Worm (Caenorhabditis elegans) whole organism, L4 larva: Measurements from ENCODE around the gene ttr-43.

Source experiments
- F44E2.7 ChIP-seq: fragments of 200-800 bp; sonication (Bioruptor generic); IDR thresholded peaks from 2 replicates; pipeline ENCODE4 v2.1.2; 2022; ENCODE audit warnings: missing genetic modification characterization, missing compliant biosample characterization
- aha-1 ChIP-seq: fragments of 150-350 bp; peaks from one replicate; lab custom pipeline; 2014; ENCODE audit warnings: missing biosample characterization, missing genetic modification characterization
- ama-1 ChIP-seq: fragments of 150-350 bp; optimal IDR thresholded peaks from 2 replicates; lab custom pipeline; 2014; ENCODE audit warnings: inconsistent platforms, mixed read lengths
- arid-1 ChIP-seq: fragments of 200-800 bp; sonication (Bioruptor generic); conservative IDR thresholded peaks from 2 replicates; pipeline ENCODE4 v1.3.6; 2022; ENCODE audit warnings: missing genetic modification reagents, missing genetic modification characterization, missing compliant biosample characterization
- attf-4 ChIP-seq: sonication (generic microtip); optimal IDR thresholded peaks from 3 replicates; lab custom pipeline; 2017; ENCODE audit warnings: missing biosample characterization, missing genetic modification characterization
- ceh-20 ChIP-seq: fragments of 200-800 bp; sonication (Bioruptor generic); IDR thresholded peaks from 2 replicates; pipeline ENCODE4 v1.3.6; 2022; ENCODE audit warnings: missing genetic modification reagents, missing genetic modification characterization, missing compliant biosample characterization
- ceh-32 ChIP-seq: sonication (generic microtip); optimal IDR thresholded peaks from 2 replicates; lab custom pipeline; 2016; ENCODE audit warnings: mild to moderate bottlenecking, missing genetic modification characterization, missing compliant biosample characterization; ENCODE audit not compliant: poor library complexity
- ceh-62 ChIP-seq: sonication (generic microtip); optimal IDR thresholded peaks from 2 replicates; lab custom pipeline; 2017; ENCODE audit warnings: missing biosample characterization, missing genetic modification characterization
- cey-2 ChIP-seq: sonication (generic microtip); optimal IDR thresholded peaks from 3 replicates; lab custom pipeline; 2017; ENCODE audit warnings: missing genetic modification characterization, mild to moderate bottlenecking, missing compliant biosample characterization, antibody characterized with exemption, borderline replicate concordance; ENCODE audit not compliant: insufficient read depth
- dmd-6 ChIP-seq: fragments of 200-800 bp; sonication (Bioruptor generic); IDR thresholded peaks from 2 replicates; pipeline ENCODE4 v1.3.6; 2022; ENCODE audit warnings: missing genetic modification reagents, missing genetic modification characterization, missing compliant biosample characterization
- dmd-8 ChIP-seq: fragments of 200-800 bp; sonication (Bioruptor generic); IDR thresholded peaks from 2 replicates; pipeline ENCODE4 v1.3.6; 2022; ENCODE audit warnings: missing genetic modification characterization, missing compliant biosample characterization
- dmd-9 ChIP-seq: fragments of 200-800 bp; sonication (Bioruptor generic); IDR thresholded peaks from 2 replicates; pipeline ENCODE4 v1.3.6; 2022; ENCODE audit warnings: missing genetic modification reagents, missing genetic modification characterization, missing compliant biosample characterization
- dve-1 ChIP-seq: sonication (generic microtip); optimal IDR thresholded peaks from 2 replicates; lab custom pipeline; 2017; ENCODE audit warnings: antibody characterized with exemption, mild to moderate bottlenecking, missing genetic modification characterization, missing compliant biosample characterization; ENCODE audit not compliant: insufficient read depth
- egl-43 ChIP-seq: fragments of 200-800 bp; sonication (Bioruptor generic); IDR thresholded peaks from 2 replicates; pipeline ENCODE4 v1.3.6; 2022; ENCODE audit warnings: missing genetic modification reagents, missing genetic modification characterization, missing compliant biosample characterization
- fkh-10 ChIP-seq: fragments of 150-350 bp; optimal IDR thresholded peaks from 2 replicates; lab custom pipeline; 2014; ENCODE audit warnings: missing biosample characterization, missing genetic modification reagents, missing genetic modification characterization
- hlh-11 ChIP-seq: fragments of 200-800 bp; sonication (Bioruptor generic); optimal IDR thresholded peaks from 2 replicates; lab custom pipeline; 2018; ENCODE audit warnings: mild to moderate bottlenecking, missing genetic modification characterization, missing compliant biosample characterization
- hlh-30 ChIP-seq: sonication (generic microtip); optimal IDR thresholded peaks from 2 replicates; lab custom pipeline; 2017; ENCODE audit warnings: antibody characterized with exemption, mild to moderate bottlenecking, missing genetic modification characterization, missing compliant biosample characterization; ENCODE audit not compliant: insufficient read depth
- lin-29 ChIP-seq: fragments of 200-800 bp; sonication (Bioruptor generic); IDR thresholded peaks from 2 replicates; pipeline ENCODE4 v1.3.6; 2022; ENCODE audit warnings: missing genetic modification reagents, missing genetic modification characterization, missing compliant biosample characterization
- lin-39 ChIP-seq: fragments of 150-350 bp; optimal IDR thresholded peaks from 2 replicates; lab custom pipeline; 2014; ENCODE audit warnings: missing biosample characterization, missing genetic modification reagents, missing genetic modification characterization
- lsy-2 ChIP-seq, 2 experiments: fragments of 150-350 bp in 1 of 2; sonication (generic microtip) in 1 of 2; optimal IDR thresholded peaks; 2 replicates each; lab custom pipeline; 2014 to 2017; ENCODE audit warnings: missing biosample characterization in 2 of 2, missing genetic modification characterization in 2 of 2
- mdl-1 ChIP-seq, 2 experiments: fragments of 150-350 bp in 1 of 2; sonication (generic microtip) in 1 of 2; optimal IDR thresholded peaks; 2 replicates each; lab custom pipeline; 2014 to 2017; ENCODE audit warnings: missing biosample characterization in 2 of 2, missing genetic modification characterization in 2 of 2
- mdt-29 ChIP-seq: fragments of 200-800 bp; sonication (Bioruptor generic); IDR thresholded peaks from 2 replicates; pipeline ENCODE4 v1.3.6; 2022; ENCODE audit warnings: missing genetic modification reagents, missing genetic modification characterization, missing compliant biosample characterization
- mxl-3 ChIP-seq: fragments of 200-800 bp; sonication (Bioruptor generic); optimal IDR thresholded peaks from 2 replicates; lab custom pipeline; 2018; ENCODE audit warnings: mild to moderate bottlenecking, missing genetic modification characterization, missing compliant biosample characterization
- nhr-10 ChIP-seq: fragments of 150-350 bp; optimal IDR thresholded peaks from 2 replicates; lab custom pipeline; 2014; ENCODE audit warnings: missing biosample characterization, missing genetic modification characterization
- nhr-102 ChIP-seq: sonication (generic microtip); optimal IDR thresholded peaks from 2 replicates; lab custom pipeline; 2016; ENCODE audit warnings: mild to moderate bottlenecking, missing genetic modification characterization, moderate library complexity, missing compliant biosample characterization
- nhr-11 ChIP-seq: fragments of 150-350 bp; optimal IDR thresholded peaks from 2 replicates; lab custom pipeline; 2014; ENCODE audit warnings: missing biosample characterization, missing genetic modification characterization
- nhr-237 ChIP-seq: sonication (generic microtip); optimal IDR thresholded peaks from 2 replicates; lab custom pipeline; 2017; ENCODE audit warnings: missing biosample characterization, missing genetic modification characterization
- nhr-25 ChIP-seq: sonication (generic microtip); optimal IDR thresholded peaks from 2 replicates; lab custom pipeline; 2017; ENCODE audit warnings: missing genetic modification characterization, mild to moderate bottlenecking, missing compliant biosample characterization, antibody characterized with exemption, moderate library complexity, borderline replicate concordance; ENCODE audit not compliant: insufficient read depth
- nhr-28 ChIP-seq: fragments of 150-350 bp; optimal IDR thresholded peaks from 2 replicates; lab custom pipeline; 2014; ENCODE audit warnings: missing biosample characterization, missing genetic modification characterization
- nhr-48 ChIP-seq: sonication (generic microtip); optimal IDR thresholded peaks from 2 replicates; lab custom pipeline; 2016; ENCODE audit warnings: mild to moderate bottlenecking, missing genetic modification characterization, missing compliant biosample characterization
- nhr-6 ChIP-seq: fragments of 150-350 bp; optimal IDR thresholded peaks from 2 replicates; lab custom pipeline; 2014; ENCODE audit warnings: missing biosample characterization, missing genetic modification characterization
- tag-97 ChIP-seq: fragments of 200-800 bp; sonication (Bioruptor generic); IDR thresholded peaks from 2 replicates; pipeline ENCODE4 v1.3.6; 2022; ENCODE audit warnings: missing genetic modification characterization, missing compliant biosample characterization
- tra-1 ChIP-seq: fragments of 200-800 bp; sonication (Bioruptor generic); IDR thresholded peaks from 2 replicates; pipeline ENCODE4 v1.3.6; 2022; ENCODE audit warnings: missing genetic modification reagents, missing genetic modification characterization, missing compliant biosample characterization
- unc-39 ChIP-seq: sonication (generic microtip); optimal IDR thresholded peaks from 2 replicates; lab custom pipeline; 2017; ENCODE audit warnings: missing biosample characterization, missing genetic modification characterization
- unc-62 ChIP-seq, 3 experiments: fragments of 150-350 bp in 1 of 3; sonication (generic microtip); optimal IDR thresholded peaks in 2 of 3; peaks in 1 of 3; 1 replicate in 1 of 3; 2 replicates in 2 of 3; lab custom pipeline; 2014 to 2017; ENCODE audit warnings: missing biosample characterization in 3 of 3, missing genetic modification characterization in 3 of 3, missing genetic modification reagents in 3 of 3, missing genotype in 1 of 3
- zfp-3 ChIP-seq: fragments of 200-800 bp; sonication (Bioruptor generic); conservative IDR thresholded peaks from 2 replicates; pipeline ENCODE4 v1.3.6; 2022; ENCODE audit warnings: missing genetic modification reagents, missing genetic modification characterization, missing compliant biosample characterization
- zip-11 ChIP-seq: fragments of 200-800 bp; sonication (Bioruptor generic); IDR thresholded peaks from 2 replicates; pipeline ENCODE4 v1.3.6; 2022; ENCODE audit warnings: missing genetic modification characterization, missing compliant biosample characterization
- zip-2 ChIP-seq: fragments of 150-350 bp; optimal IDR thresholded peaks from 2 replicates; lab custom pipeline; 2014; ENCODE audit warnings: missing biosample characterization, missing genetic modification characterization
- ztf-11 ChIP-seq: fragments of 150-350 bp; optimal IDR thresholded peaks from 2 replicates; lab custom pipeline; 2014; ENCODE audit warnings: missing biosample characterization, missing genetic modification characterization

The ttr-43 gene

ce11 chrV:12556904-12557303 lies 33.6 kb downstream of the ttr-43 start:
- TF ChIP-seq nhr-11 (no peak), unc-62 (GFP tag; optimal IDR thresholded peaks at IDR 0.05 in 1 of 2; lab: Kevin White, UChicago) (no peak), unc-62 (tag; optimal IDR thresholded peaks at IDR 0.05; lab: Kevin White, UChicago) (no peak), zip-2 (tag; lab: Kevin White, UChicago) (no peak), zip-11 (GFP tag; lab: Robert Waterston, UW) (0 out of 2 replicates have a peak, but pooled peaks have one; percentile 32), mxl-3 (GFP tag; lab: Kevin White, UChicago) (peak; percentile 56), unc-39 (tag; lab: Kevin White, UChicago) (no peak), egl-43 (GFP tag; lab: Robert Waterston, UW) (no peak), nhr-237 (tag; lab: Kevin White, UChicago) (no peak), ceh-32 (tag; lab: Kevin White, UChicago) (no peak), ceh-62 (no peak), mdl-1 (tag; optimal IDR thresholded peaks at IDR 0.05; lab: Kevin White, UChicago) (peak in 1 of 2 experiments; percentile 52), dmd-9 (GFP tag; lab: Robert Waterston, UW) (no peak), hlh-30 (tag; lab: Kevin White, UChicago) (peak; percentile 27), nhr-28 (tag; lab: Kevin White, UChicago) (peak; percentile 30), hlh-11 (tag; lab: Kevin White, UChicago) (peak; percentile 49), attf-4 (tag; lab: Kevin White, UChicago) (no peak), mdt-29 (no peak), aha-1 (tag; lab: Kevin White, UChicago) (peak; percentile 66)

- TF ChIP-seq ceh-62 (no peak), dmd-6 (GFP tag; lab: Robert Waterston, UW) (no peak), hlh-30 (tag; lab: Kevin White, UChicago) (peak; percentile 42), nhr-25 (tag; lab: Kevin White, UChicago) (peak; percentile 26), ama-1 (lab: Kevin White, UChicago) (peak; percentile 50), F44E2.7 (GFP tag; lab: Robert Waterston, UW) (no peak), nhr-28 (tag; lab: Kevin White, UChicago) (peak; percentile 10), fkh-10 (GFP tag; lab: Kevin White, UChicago) (no peak)
These were observed 34.6 kb downstream of the ttr-43 start for ce11 chrV:12555872-12556271.

ce11 chrV:12554172-12555031 lies 36.1 kb downstream of the ttr-43 start:
- TF ChIP-seq hlh-11 (tag; lab: Kevin White, UChicago) (peak; percentile 41), nhr-10 (tag; lab: Kevin White, UChicago) (no peak), nhr-28 (tag; lab: Kevin White, UChicago) (peak; percentile 90), lin-39 (tag; lab: Kevin White, UChicago) (no peak), mxl-3 (GFP tag; lab: Kevin White, UChicago) (peak; percentile 4), nhr-102 (no peak), nhr-48 (tag; lab: Kevin White, UChicago) (peak; percentile 33), unc-62 (GFP tag; optimal IDR thresholded peaks at IDR 0.05 in 1 of 2; lab: Kevin White, UChicago) (peak in 1 of 2 experiments; percentile 88), unc-62 (tag; optimal IDR thresholded peaks at IDR 0.05; lab: Kevin White, UChicago) (no peak), ama-1 (lab: Kevin White, UChicago) (peak; percentile 69), hlh-30 (tag; lab: Kevin White, UChicago) (peak; percentile 37), mdl-1 (tag; optimal IDR thresholded peaks at IDR 0.05; lab: Kevin White, UChicago) (peak in 1 of 2 experiments; percentile 70), aha-1 (tag; lab: Kevin White, UChicago) (peak; percentile 45), nhr-6 (tag; lab: Kevin White, UChicago) (peak; percentile 46), dve-1 (tag; lab: Kevin White, UChicago) (peak; percentile 12), zip-2 (tag; lab: Kevin White, UChicago) (no peak)
- TF ChIP-seq, all 104 proteins: peak for 11

- peak; percentile 15 for TF ChIP-seq cey-2 (tag; lab: Kevin White, UChicago)
- TF ChIP-seq lsy-2 (tag; optimal IDR thresholded peaks at IDR 0.05; lab: Kevin White, UChicago) = peak in 1 of 2 experiments; percentile 38
- no peak for TF ChIP-seq nhr-10 (tag; lab: Kevin White, UChicago)
- no peak for TF ChIP-seq tag-97
- 0 out of 2 replicates have a peak, but pooled peaks have one; percentile 17 for TF ChIP-seq lin-29 (GFP tag; lab: Robert Waterston, UW)
- no peak for TF ChIP-seq ztf-11 (tag; lab: Kevin White, UChicago)
- TF ChIP-seq unc-62 (GFP tag; optimal IDR thresholded peaks at IDR 0.05 in 1 of 2; lab: Kevin White, UChicago) = peak in 1 of 2 experiments; percentile 93
- TF ChIP-seq unc-62 (tag; optimal IDR thresholded peaks at IDR 0.05; lab: Kevin White, UChicago) = no peak
- TF ChIP-seq tra-1 (GFP tag; lab: Robert Waterston, UW) = 0 out of 2 replicates have a peak, but pooled peaks have one; percentile 19
- TF ChIP-seq dmd-8 (GFP tag; lab: Robert Waterston, UW) = no peak
- peak; percentile 95 for TF ChIP-seq nhr-48 (tag; lab: Kevin White, UChicago)
- TF ChIP-seq mdl-1 (tag; optimal IDR thresholded peaks at IDR 0.05; lab: Kevin White, UChicago) = peak; percentile 34 to 82
- TF ChIP-seq hlh-30 (tag; lab: Kevin White, UChicago) = peak; percentile 79
- no peak for TF ChIP-seq zfp-3 (GFP tag; lab: Robert Waterston, UW)
- peak; percentile 24; the same call in 1 of the 2 replicates for TF ChIP-seq ceh-20 (GFP tag; lab: Robert Waterston, UW)
- TF ChIP-seq mxl-3 (GFP tag; lab: Kevin White, UChicago) = peak; percentile 41
- TF ChIP-seq arid-1 (GFP tag; lab: Robert Waterston, UW) = no peak
These were observed 37.2 kb downstream of the ttr-43 start for ce11 chrV:12553286-12553725.
